Worm (Caenorhabditis elegans): Measurements from ENCODE around the gene F28C1.1.

DNA sequence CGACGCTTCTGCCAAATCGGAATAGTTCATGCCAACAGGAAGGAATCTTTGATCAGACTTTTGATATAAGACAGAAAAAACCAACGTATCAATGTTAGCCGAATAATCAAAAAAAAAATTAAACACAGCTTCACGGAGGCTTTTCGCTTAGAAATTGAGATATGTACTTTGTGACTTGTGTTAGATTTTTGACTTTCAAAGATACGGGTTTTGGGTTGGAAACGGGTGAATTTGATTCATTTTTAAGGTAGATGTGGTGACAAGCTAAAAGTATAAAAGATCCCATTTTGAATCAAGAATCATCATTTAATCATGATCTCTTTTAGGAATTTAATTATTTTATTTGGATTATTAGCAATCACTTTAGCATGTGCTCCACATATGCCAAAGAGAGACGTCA, 48.2 kb upstream of the F28C1.1 start, which contains the start of gene K01D12.8:
- no peak for TF ChIP-seq nhr-237 (tag; optimal IDR thresholded peaks at IDR 0.05)
- TF ChIP-seq lsy-2 (tag; optimal IDR thresholded peaks at IDR 0.05): no peak
- TF ChIP-seq snpc-4 (tag; optimal IDR thresholded peaks at IDR 0.05): no peak
- TF ChIP-seq lin-32 (GFP tag; optimal IDR thresholded peaks at IDR 0.05): no peak
- no peak for TF ChIP-seq M03D4.4 (tag; optimal IDR thresholded peaks at IDR 0.05)
- TF ChIP-seq ceh-43 (GFP tag; optimal IDR thresholded peaks at IDR 0.05): no peak
- TF ChIP-seq elt-1 (tag; optimal IDR thresholded peaks at IDR 0.05; ENCODE audit: borderline replicate concordance, insufficient read depth): no peak
- no peak for TF ChIP-seq ces-1 (GFP tag; optimal IDR thresholded peaks at IDR 0.05)
- no peak for TF ChIP-seq unc-62 (GFP tag; optimal IDR thresholded peaks at IDR 0.05)
- TF ChIP-seq mep-1 (tag; optimal IDR thresholded peaks at IDR 0.05): no peak

Data from whole organism, mixed stage, embryonic.